Fruit fly (Drosophila melanogaster) Kc167 (cell line): ENCODE measurements around the gene CG12278.

Experiments
- Myc ChIP-seq: fragments of >200 bp; optimal IDR thresholded peaks from 2 replicates; lab custom pipeline; 2017; ENCODE audit warnings: missing external identifiers
- h ChIP-seq: fragments of >200 bp; optimal IDR thresholded peaks from 3 replicates; lab custom pipeline; 2018; ENCODE audit warnings: missing external identifiers
- psq ChIP-seq: fragments of >200 bp; optimal IDR thresholded peaks from 2 replicates; lab custom pipeline; 2017; ENCODE audit warnings: missing external identifiers

DNA sequence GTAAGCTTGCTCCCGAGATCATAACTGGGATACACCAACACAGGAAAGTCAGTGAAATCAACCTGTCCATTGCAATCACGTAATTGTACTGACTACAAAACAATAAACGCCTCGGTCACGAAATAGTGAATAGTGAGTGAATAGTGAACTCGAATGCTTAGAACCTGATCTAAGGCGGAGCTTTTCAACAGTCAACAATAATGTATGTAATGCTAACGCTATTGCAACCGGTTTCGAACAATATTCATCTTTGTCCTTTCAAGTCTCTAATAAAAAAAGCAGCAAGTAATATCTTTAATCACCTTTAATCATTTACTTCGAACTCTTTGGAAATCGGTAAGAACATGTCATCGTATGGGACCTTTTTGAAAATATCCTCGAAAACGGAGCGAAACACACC, 1.9 kb downstream of the CG12278 start, which contains the start of gene CG31189:
- TF ChIP-seq psq (lab: Kevin White, UChicago) (no peak), Myc (no peak), h (lab: Kevin White, UChicago) (no peak)
